Worm (Caenorhabditis elegans) whole organism, L2 larva: Measurements from ENCODE around the gene F56H9.6.

Experiments
- F13H6.1 ChIP-seq: sonication (generic microtip); optimal IDR thresholded peaks from 2 replicates; lab custom pipeline; 2016; ENCODE audit warnings: missing genetic modification characterization, missing compliant biosample characterization
- alr-1 ChIP-seq: fragments of 150-350 bp; optimal IDR thresholded peaks from 2 replicates; lab custom pipeline; 2014; ENCODE audit warnings: missing biosample characterization, missing genetic modification characterization
- ama-1 ChIP-seq: fragments of 150-350 bp; optimal IDR thresholded peaks from 2 replicates; lab custom pipeline; 2018; ENCODE audit warnings: inconsistent platforms
- mab-5 ChIP-seq: fragments of 150-350 bp; optimal IDR thresholded peaks from 2 replicates; lab custom pipeline; 2014; ENCODE audit warnings: missing biosample characterization, missing genetic modification characterization
- nhr-237 ChIP-seq: fragments of 150-350 bp; optimal IDR thresholded peaks from 2 replicates; lab custom pipeline; 2014; ENCODE audit warnings: missing biosample characterization, missing genetic modification characterization

- TF ChIP-seq ama-1 (no peak), nhr-237 (tag; lab: Kevin White, UChicago) (no peak), F13H6.1 (tag; lab: Kevin White, UChicago) (no peak), alr-1 (tag; lab: Kevin White, UChicago) (no peak), mab-5 (tag; lab: Kevin White, UChicago) (no peak)
Observed at ce11 chrV:12624371-12624770, 5.3 kb downstream of the F56H9.6 start, which contains the start of gene F56H9.9.
